Worm (Caenorhabditis elegans) whole organism, L1 larva: ENCODE measurements around the gene Y102A11A.9.

Experiments used
- C16A3.4 ChIP-seq: fragments of 150-350 bp; optimal IDR thresholded peaks from 2 replicates; lab custom pipeline; 2014; ENCODE audit warnings: missing biosample characterization, missing genetic modification characterization
- F16B12.6 ChIP-seq: fragments of 150-350 bp; optimal IDR thresholded peaks from 2 replicates; lab custom pipeline; 2014; ENCODE audit warnings: missing biosample characterization, missing genetic modification characterization
- Y116A8C.19 ChIP-seq: sonication (generic microtip); optimal IDR thresholded peaks from 2 replicates; lab custom pipeline; 2016; ENCODE audit warnings: missing compliant biosample characterization, missing genetic modification characterization, borderline replicate concordance
- aly-2 ChIP-seq: fragments of 150-350 bp; optimal IDR thresholded peaks from 2 replicates; lab custom pipeline; 2014; ENCODE audit warnings: missing biosample characterization, missing genetic modification characterization
- blmp-1 ChIP-seq: fragments of 150-350 bp; optimal IDR thresholded peaks from 2 replicates; lab custom pipeline; 2014; ENCODE audit warnings: missing biosample characterization, missing genetic modification characterization
- ceh-63 ChIP-seq: fragments of 200-800 bp; sonication (Bioruptor generic); optimal IDR thresholded peaks from 2 replicates; lab custom pipeline; 2018; ENCODE audit warnings: mild to moderate bottlenecking, missing genetic modification characterization, missing compliant biosample characterization
- ceh-88 ChIP-seq: fragments of 200-800 bp; sonication (Bioruptor generic); IDR thresholded peaks from 2 replicates; pipeline ENCODE4 v1.3.6; 2022; ENCODE audit warnings: missing genetic modification characterization, missing compliant biosample characterization
- ceh-90 ChIP-seq: sonication (generic microtip); optimal IDR thresholded peaks from 2 replicates; lab custom pipeline; 2016; ENCODE audit warnings: missing genetic modification characterization, missing compliant biosample characterization
- dsc-1 ChIP-seq: sonication (generic microtip); optimal IDR thresholded peaks from 2 replicates; lab custom pipeline; 2016; ENCODE audit warnings: mild to moderate bottlenecking, missing genetic modification characterization, missing compliant biosample characterization
- efl-1 ChIP-seq, 4 experiments: fragments of 150-350 bp; optimal IDR thresholded peaks in 3 of 4; peaks in 1 of 4; 1 replicate in 1 of 4; 2 replicates in 3 of 4; lab custom pipeline; 2014; ENCODE audit warnings: missing biosample characterization in 2 of 4, missing genetic modification characterization in 2 of 4, missing genetic modification reagents in 2 of 4
- efl-3 ChIP-seq: fragments of 200-800 bp; sonication (Bioruptor generic); optimal IDR thresholded peaks from 2 replicates; lab custom pipeline; 2018; ENCODE audit warnings: mild to moderate bottlenecking, missing genetic modification characterization, missing compliant biosample characterization
- egl-27 ChIP-seq, 2 experiments: fragments of 150-350 bp in 1 of 2; sonication (generic microtip); optimal IDR thresholded peaks; 3 replicates each; lab custom pipeline; 2017 to 2018; ENCODE audit warnings: missing biosample characterization in 2 of 2, missing genetic modification characterization in 2 of 2, missing genetic modification reagents in 2 of 2
- fkh-4 ChIP-seq: sonication (generic microtip); optimal IDR thresholded peaks from 2 replicates; lab custom pipeline; 2016; ENCODE audit warnings: missing compliant biosample characterization, missing genetic modification characterization, borderline replicate concordance
- fkh-8 ChIP-seq: sonication (generic microtip); optimal IDR thresholded peaks from 2 replicates; lab custom pipeline; 2016; ENCODE audit warnings: mild to moderate bottlenecking, missing genetic modification characterization, missing compliant biosample characterization
- hlh-17 ChIP-seq: fragments of 200-800 bp; sonication (Bioruptor generic); optimal IDR thresholded peaks from 2 replicates; lab custom pipeline; 2018; ENCODE audit warnings: missing genetic modification characterization, mild to moderate bottlenecking, missing compliant biosample characterization, moderate library complexity, borderline replicate concordance
- irx-1 ChIP-seq: sonication (generic microtip); optimal IDR thresholded peaks from 2 replicates; lab custom pipeline; 2016; ENCODE audit warnings: missing genetic modification characterization, missing compliant biosample characterization
- isw-1 ChIP-seq: fragments of 200-800 bp; sonication (Bioruptor generic); IDR thresholded peaks from 2 replicates; pipeline ENCODE4 v1.3.6; 2022; ENCODE audit warnings: missing genetic modification characterization, missing compliant biosample characterization
- jun-1 ChIP-seq: fragments of 150-350 bp; optimal IDR thresholded peaks from 2 replicates; lab custom pipeline; 2014; ENCODE audit warnings: missing biosample characterization, missing genetic modification reagents, missing genetic modification characterization
- lin-15B ChIP-seq: fragments of 150-350 bp; sonication (generic microtip); optimal IDR thresholded peaks from 3 replicates; lab custom pipeline; 2014; ENCODE audit warnings: missing biosample characterization, missing genetic modification characterization
- lir-3 ChIP-seq: sonication (generic microtip); optimal IDR thresholded peaks from 2 replicates; lab custom pipeline; 2016; ENCODE audit warnings: mild to moderate bottlenecking, missing genetic modification characterization, moderate library complexity, missing compliant biosample characterization; ENCODE audit not compliant: poor library complexity
- lsy-2 ChIP-seq, 2 experiments: fragments of 150-350 bp; optimal IDR thresholded peaks; 2 replicates each; lab custom pipeline; 2014; ENCODE audit warnings: missing biosample characterization in 2 of 2, missing genetic modification characterization in 2 of 2
- mab-9 ChIP-seq: fragments of 200-800 bp; sonication (Bioruptor generic); IDR thresholded peaks from 2 replicates; pipeline ENCODE4 v1.3.6; 2022; ENCODE audit warnings: missing genetic modification reagents, missing genetic modification characterization, missing compliant biosample characterization
- mef-2 ChIP-seq: fragments of 150-350 bp; optimal IDR thresholded peaks from 2 replicates; lab custom pipeline; 2014; ENCODE audit warnings: missing biosample characterization, missing genetic modification characterization
- nhr-12 ChIP-seq: sonication (generic microtip); optimal IDR thresholded peaks from 2 replicates; lab custom pipeline; 2017; ENCODE audit warnings: missing biosample characterization, missing genetic modification characterization
- nhr-19 ChIP-seq: fragments of 200-800 bp; sonication (Bioruptor generic); conservative IDR thresholded peaks from 2 replicates; pipeline ENCODE4 v1.3.6; 2022; ENCODE audit warnings: missing genetic modification characterization, missing compliant biosample characterization
- nhr-237 ChIP-seq: fragments of 150-350 bp; optimal IDR thresholded peaks from 2 replicates; lab custom pipeline; 2014; ENCODE audit warnings: missing biosample characterization, missing genetic modification characterization
- nhr-28 ChIP-seq: fragments of 150-350 bp; optimal IDR thresholded peaks from 2 replicates; lab custom pipeline; 2014; ENCODE audit warnings: missing biosample characterization, missing genetic modification characterization
- nhr-71 ChIP-seq: sonication (generic microtip); optimal IDR thresholded peaks from 2 replicates; lab custom pipeline; 2016; ENCODE audit warnings: mild to moderate bottlenecking, missing genetic modification characterization, moderate library complexity, missing compliant biosample characterization
- nhr-84 ChIP-seq: sonication (generic microtip); optimal IDR thresholded peaks from 2 replicates; lab custom pipeline; 2017; ENCODE audit warnings: missing biosample characterization, missing genetic modification characterization
- nhr-85 ChIP-seq: sonication (generic microtip); peaks from one replicate; lab custom pipeline; 2016; ENCODE audit warnings: missing genetic modification characterization, inconsistent platforms, missing compliant biosample characterization
- nhr-90 ChIP-seq: sonication (generic microtip); optimal IDR thresholded peaks from 2 replicates; lab custom pipeline; 2016; ENCODE audit warnings: mild to moderate bottlenecking, missing genetic modification characterization, missing compliant biosample characterization; ENCODE audit not compliant: poor library complexity
- pag-3 ChIP-seq: sonication (generic microtip); optimal IDR thresholded peaks from 2 replicates; lab custom pipeline; 2017; ENCODE audit warnings: missing genetic modification characterization, mild to moderate bottlenecking, missing compliant biosample characterization, antibody characterized with exemption, borderline replicate concordance; ENCODE audit not compliant: insufficient read depth
- pqm-1 ChIP-seq: sonication (generic microtip); optimal IDR thresholded peaks from 3 replicates; lab custom pipeline; 2017; ENCODE audit warnings: missing biosample characterization, missing genetic modification characterization
- rnt-1 ChIP-seq: sonication (generic microtip); optimal IDR thresholded peaks from 2 replicates; lab custom pipeline; 2016; ENCODE audit warnings: mild to moderate bottlenecking, missing genetic modification characterization, moderate library complexity, missing compliant biosample characterization
- skn-1 ChIP-seq: fragments of 150-350 bp; optimal IDR thresholded peaks from 2 replicates; lab custom pipeline; 2014; ENCODE audit warnings: missing biosample characterization, missing genetic modification characterization
- snpc-4 ChIP-seq: fragments of 150-350 bp; optimal IDR thresholded peaks from 2 replicates; lab custom pipeline; 2014; ENCODE audit warnings: missing biosample characterization, missing genetic modification characterization
- snu-23 ChIP-seq: sonication (generic microtip); optimal IDR thresholded peaks from 2 replicates; lab custom pipeline; 2016; ENCODE audit warnings: missing genetic modification characterization, missing compliant biosample characterization
- sox-4 ChIP-seq: sonication (generic microtip); optimal IDR thresholded peaks from 2 replicates; lab custom pipeline; 2016; ENCODE audit warnings: missing genetic modification characterization, missing compliant biosample characterization
- sptf-1 ChIP-seq: fragments of 150-350 bp; optimal IDR thresholded peaks from 2 replicates; lab custom pipeline; 2014; ENCODE audit warnings: missing biosample characterization, missing genetic modification characterization
- sup-37 ChIP-seq: fragments of 200-800 bp; sonication (Bioruptor generic); optimal IDR thresholded peaks from 2 replicates; lab custom pipeline; 2018; ENCODE audit warnings: mild to moderate bottlenecking, missing genetic modification characterization, missing compliant biosample characterization
- swsn-7 ChIP-seq: sonication (generic microtip); optimal IDR thresholded peaks from 2 replicates; lab custom pipeline; 2016; ENCODE audit warnings: missing genetic modification characterization, missing compliant biosample characterization
- tbx-2 ChIP-seq: sonication (generic microtip); optimal IDR thresholded peaks from 2 replicates; lab custom pipeline; 2016; ENCODE audit warnings: missing genetic modification characterization, missing compliant biosample characterization
- tlp-1 ChIP-seq: fragments of 150-350 bp; optimal IDR thresholded peaks from 2 replicates; lab custom pipeline; 2014; ENCODE audit warnings: missing biosample characterization, missing genetic modification characterization
- unc-30 ChIP-seq: sonication (generic microtip); optimal IDR thresholded peaks from 2 replicates; lab custom pipeline; 2017; ENCODE audit warnings: missing biosample characterization, missing genetic modification characterization
- unc-62 ChIP-seq: fragments of 150-350 bp; optimal IDR thresholded peaks from 2 replicates; lab custom pipeline; 2014; ENCODE audit warnings: missing biosample characterization, missing genetic modification reagents, missing genetic modification characterization
- unc-98 ChIP-seq: fragments of 200-800 bp; sonication (Bioruptor generic); IDR thresholded peaks from 2 replicates; pipeline ENCODE4 v1.3.6; 2022; ENCODE audit warnings: missing genetic modification characterization, missing compliant biosample characterization
- vab-15 ChIP-seq: sonication (generic microtip); optimal IDR thresholded peaks from 2 replicates; lab custom pipeline; 2017; ENCODE audit warnings: missing genotype, mild to moderate bottlenecking, missing genetic modification characterization, missing compliant biosample characterization
- xbp-1 ChIP-seq: sonication (generic microtip); optimal IDR thresholded peaks from 2 replicates; lab custom pipeline; 2016; ENCODE audit warnings: missing genetic modification characterization, missing compliant biosample characterization
- zag-1 ChIP-seq: fragments of 150-350 bp; optimal IDR thresholded peaks from 2 replicates; lab custom pipeline; 2014; ENCODE audit warnings: missing biosample characterization, missing genetic modification characterization
- zip-4 ChIP-seq: fragments of 200-800 bp; sonication (Bioruptor generic); optimal IDR thresholded peaks from 2 replicates; lab custom pipeline; 2018; ENCODE audit warnings: mild to moderate bottlenecking, missing genetic modification characterization, moderate library complexity, missing compliant biosample characterization
- ztf-11 ChIP-seq, 2 experiments: sonication (generic microtip); optimal IDR thresholded peaks; 2 replicates each; lab custom pipeline; 2016 to 2017; ENCODE audit warnings: missing genetic modification characterization in 2 of 2, missing biosample characterization in 1 of 2, missing compliant biosample characterization in 1 of 2

The Y102A11A.9 gene

ce11 chrX:1964828-1965227, 48.1 kb upstream of the Y102A11A.9 start (continued):
- TF ChIP-seq hlh-17 (GFP tag; lab: Kevin White, UChicago) (no peak), mef-2 (no peak), F16B12.6 (tag; lab: Kevin White, UChicago) (peak; percentile 96), nhr-237 (tag; lab: Kevin White, UChicago) (no peak), skn-1 (tag; lab: Kevin White, UChicago) (peak; percentile 92), snpc-4 (tag; lab: Kevin White, UChicago) (peak; percentile 47), snu-23 (GFP tag; lab: Kevin White, UChicago) (peak; percentile 74), nhr-71 (peak; percentile 69), dsc-1 (tag; lab: Kevin White, UChicago) (peak; percentile 49), fkh-4 (no peak), C16A3.4 (tag; lab: Kevin White, UChicago) (peak; percentile 34), zip-4 (GFP tag; lab: Kevin White, UChicago) (no peak), vab-15 (tag; lab: Kevin White, UChicago) (no peak), jun-1 (tag; lab: Kevin White, UChicago) (peak; percentile 48), unc-98 (GFP tag; lab: Robert Waterston, UW) (no peak), nhr-84 (tag; lab: Kevin White, UChicago) (no peak), zag-1 (tag; lab: Kevin White, UChicago) (no peak), nhr-90 (peak; percentile 36), blmp-1 (no peak), sup-37 (peak; percentile 4), lsy-2 (tag; optimal IDR thresholded peaks at IDR 0.05; lab: Kevin White, UChicago) (peak; percentile 45 to 69), sptf-1 (tag; lab: Kevin White, UChicago) (no peak), ceh-88 (GFP tag; lab: Robert Waterston, UW) (no peak), ceh-90 (tag; lab: Kevin White, UChicago) (no peak), nhr-85 (peak; percentile 77), tlp-1 (tag; lab: Kevin White, UChicago) (no peak), aly-2 (tag; lab: Kevin White, UChicago) (no peak), rnt-1 (tag; lab: Kevin White, UChicago) (peak; percentile 82), unc-62 (GFP tag; lab: Kevin White, UChicago) (no peak), swsn-7 (tag; lab: Kevin White, UChicago) (peak; percentile 63), tbx-2 (tag; lab: Kevin White, UChicago) (peak; percentile 60), efl-3 (GFP tag; lab: Kevin White, UChicago) (no peak), lin-15B (tag; lab: Kevin White, UChicago) (no peak), xbp-1 (tag; lab: Kevin White, UChicago) (peak; percentile 66), Y116A8C.19 (tag; lab: Kevin White, UChicago) (no peak), pqm-1 (tag; lab: Kevin White, UChicago) (no peak), pag-3 (tag; lab: Kevin White, UChicago) (no peak), egl-27 (tag; optimal IDR thresholded peaks at IDR 0.05; lab: Kevin White, UChicago) (no peak), sox-4 (tag; lab: Kevin White, UChicago) (no peak), ztf-11 (tag; optimal IDR thresholded peaks at IDR 0.05; lab: Kevin White, UChicago) (no peak), fkh-8 (tag; lab: Kevin White, UChicago) (peak; percentile 31), efl-1 (optimal IDR thresholded peaks at IDR 0.05; lab: Kevin White, UChicago) (peak; percentile 56 to 62), efl-1 (GFP tag; optimal IDR thresholded peaks at IDR 0.05 in 1 of 2; lab: Kevin White, UChicago) (peak; percentile 41 to 96), unc-30 (tag; lab: Kevin White, UChicago) (no peak), irx-1 (tag; lab: Kevin White, UChicago) (peak; percentile 39), mab-9 (no peak), nhr-19 (GFP tag; lab: Robert Waterston, UW) (peak; percentile 62), lir-3 (tag; lab: Kevin White, UChicago) (no peak), nhr-12 (tag; lab: Kevin White, UChicago) (no peak), nhr-28 (tag; lab: Kevin White, UChicago) (no peak), isw-1 (GFP tag; lab: Robert Waterston, UW) (no peak), ceh-63 (GFP tag; lab: Kevin White, UChicago) (no peak)
